Worm (Caenorhabditis elegans) whole organism, L4 larva: ENCODE results near the gene srw-85.

Source experiments
- F44E2.7 ChIP-seq: fragments of 200-800 bp; sonication (Bioruptor generic); IDR thresholded peaks from 2 replicates; pipeline ENCODE4 v2.1.2; 2022; ENCODE audit warnings: missing genetic modification characterization, missing compliant biosample characterization
- F49E8.2 ChIP-seq: sonication (generic microtip); optimal IDR thresholded peaks from 2 replicates; lab custom pipeline; 2016; ENCODE audit warnings: missing compliant biosample characterization, mild to moderate bottlenecking, missing genetic modification characterization, borderline replicate concordance
- T20F7.1 ChIP-seq: fragments of 200-800 bp; sonication (Bioruptor generic); optimal IDR thresholded peaks from 2 replicates; lab custom pipeline; 2018; ENCODE audit warnings: mild to moderate bottlenecking, missing genetic modification characterization, missing compliant biosample characterization
- T26A8.4 ChIP-seq: fragments of 200-800 bp; sonication (Bioruptor generic); IDR thresholded peaks from 2 replicates; pipeline ENCODE4 v1.3.6; 2022; ENCODE audit warnings: missing genetic modification characterization, missing compliant biosample characterization
- Y105C5A.15 ChIP-seq: fragments of 200-800 bp; sonication (Bioruptor generic); IDR thresholded peaks from 2 replicates; pipeline ENCODE4 v1.3.6; 2022; ENCODE audit warnings: missing genetic modification characterization, missing compliant biosample characterization
- Y48G9A.11 ChIP-seq: fragments of 200-800 bp; sonication (Bioruptor generic); IDR thresholded peaks from 2 replicates; pipeline ENCODE4 v1.3.6; 2022; ENCODE audit warnings: missing genetic modification reagents, missing genetic modification characterization, missing compliant biosample characterization
- aha-1 ChIP-seq: fragments of 150-350 bp; peaks from one replicate; lab custom pipeline; 2014; ENCODE audit warnings: missing biosample characterization, missing genetic modification characterization
- ama-1 ChIP-seq: fragments of 150-350 bp; optimal IDR thresholded peaks from 2 replicates; lab custom pipeline; 2014; ENCODE audit warnings: inconsistent platforms, mixed read lengths
- ceh-44 ChIP-seq: fragments of 200-800 bp; sonication (Bioruptor generic); IDR thresholded peaks from 2 replicates; pipeline ENCODE4 v1.3.6; 2022; ENCODE audit warnings: missing genetic modification reagents, missing genetic modification characterization, missing compliant biosample characterization
- ceh-62 ChIP-seq: sonication (generic microtip); optimal IDR thresholded peaks from 2 replicates; lab custom pipeline; 2017; ENCODE audit warnings: missing biosample characterization, missing genetic modification characterization
- daf-16 ChIP-seq, 3 experiments: sonication (generic microtip); optimal IDR thresholded peaks; 2 replicates each; lab custom pipeline; 2016 to 2017; ENCODE audit warnings: missing genetic modification characterization in 3 of 3, missing genetic modification reagents in 3 of 3, mild to moderate bottlenecking in 2 of 3, missing compliant biosample characterization in 2 of 3, missing biosample characterization in 1 of 3, moderate library complexity in 1 of 3
- daf-19 ChIP-seq: fragments of 200-800 bp; sonication (Bioruptor generic); conservative IDR thresholded peaks from 2 replicates; pipeline ENCODE4 v1.3.6; 2022; ENCODE audit warnings: missing genetic modification characterization, missing compliant biosample characterization
- dmd-6 ChIP-seq: fragments of 200-800 bp; sonication (Bioruptor generic); IDR thresholded peaks from 2 replicates; pipeline ENCODE4 v1.3.6; 2022; ENCODE audit warnings: missing genetic modification reagents, missing genetic modification characterization, missing compliant biosample characterization
- dpl-1 ChIP-seq: fragments of 150-350 bp; optimal IDR thresholded peaks from 2 replicates; lab custom pipeline; 2014; ENCODE audit warnings: missing biosample characterization, missing genetic modification reagents, missing genetic modification characterization
- dve-1 ChIP-seq: sonication (generic microtip); optimal IDR thresholded peaks from 2 replicates; lab custom pipeline; 2017; ENCODE audit warnings: antibody characterized with exemption, mild to moderate bottlenecking, missing genetic modification characterization, missing compliant biosample characterization; ENCODE audit not compliant: insufficient read depth
- egl-27 ChIP-seq: sonication (generic microtip); optimal IDR thresholded peaks from 3 replicates; lab custom pipeline; 2017; ENCODE audit warnings: missing biosample characterization, missing genetic modification reagents, missing genetic modification characterization
- fos-1 ChIP-seq: fragments of 150-350 bp; optimal IDR thresholded peaks from 2 replicates; lab custom pipeline; 2014; ENCODE audit warnings: missing biosample characterization, missing genetic modification characterization
- gei-8 ChIP-seq: fragments of 200-800 bp; sonication (Bioruptor generic); optimal IDR thresholded peaks from 2 replicates; lab custom pipeline; 2018; ENCODE audit warnings: mild to moderate bottlenecking, missing genetic modification characterization, missing compliant biosample characterization
- hlh-11 ChIP-seq: fragments of 200-800 bp; sonication (Bioruptor generic); optimal IDR thresholded peaks from 2 replicates; lab custom pipeline; 2018; ENCODE audit warnings: mild to moderate bottlenecking, missing genetic modification characterization, missing compliant biosample characterization
- jun-1 ChIP-seq: fragments of 150-350 bp; optimal IDR thresholded peaks from 2 replicates; lab custom pipeline; 2014; ENCODE audit warnings: missing biosample characterization, missing genetic modification reagents, missing genetic modification characterization
- lin-38 ChIP-seq: fragments of 200-800 bp; sonication (Bioruptor generic); IDR thresholded peaks from 2 replicates; pipeline ENCODE4 v1.3.6; 2022; ENCODE audit warnings: missing genetic modification reagents, missing genetic modification characterization, missing compliant biosample characterization
- lir-3 ChIP-seq: sonication (generic microtip); optimal IDR thresholded peaks from 2 replicates; lab custom pipeline; 2016; ENCODE audit warnings: mild to moderate bottlenecking, missing genetic modification characterization, missing compliant biosample characterization
- madf-5 ChIP-seq, 2 experiments: fragments of 200-800 bp; sonication (Bioruptor generic); IDR thresholded peaks; 2 replicates each; pipeline ENCODE4 v1.3.6; 2022; ENCODE audit warnings: missing compliant biosample characterization in 2 of 2, missing genetic modification characterization in 2 of 2
- madf-9 ChIP-seq: fragments of 200-800 bp; sonication (Bioruptor generic); conservative IDR thresholded peaks from 2 replicates; pipeline ENCODE4 v1.3.6; 2022; ENCODE audit warnings: missing genetic modification reagents, missing genetic modification characterization, missing compliant biosample characterization
- mdt-29 ChIP-seq: fragments of 200-800 bp; sonication (Bioruptor generic); IDR thresholded peaks from 2 replicates; pipeline ENCODE4 v1.3.6; 2022; ENCODE audit warnings: missing genetic modification reagents, missing genetic modification characterization, missing compliant biosample characterization
- nhr-102 ChIP-seq: sonication (generic microtip); optimal IDR thresholded peaks from 2 replicates; lab custom pipeline; 2016; ENCODE audit warnings: mild to moderate bottlenecking, missing genetic modification characterization, moderate library complexity, missing compliant biosample characterization
- nhr-111 ChIP-seq: fragments of 200-800 bp; sonication (Bioruptor generic); optimal IDR thresholded peaks from 2 replicates; lab custom pipeline; 2018; ENCODE audit warnings: mild to moderate bottlenecking, missing genetic modification characterization, missing compliant biosample characterization
- nhr-28 ChIP-seq: fragments of 150-350 bp; optimal IDR thresholded peaks from 2 replicates; lab custom pipeline; 2014; ENCODE audit warnings: missing biosample characterization, missing genetic modification characterization
- nhr-41 ChIP-seq: fragments of 200-800 bp; sonication (Bioruptor generic); IDR thresholded peaks from 2 replicates; pipeline ENCODE4 v1.3.6; 2022; ENCODE audit warnings: missing genetic modification reagents, missing genetic modification characterization, missing compliant biosample characterization
- nhr-6 ChIP-seq: fragments of 150-350 bp; optimal IDR thresholded peaks from 2 replicates; lab custom pipeline; 2014; ENCODE audit warnings: missing biosample characterization, missing genetic modification characterization
- pqm-1 ChIP-seq: sonication (generic microtip); optimal IDR thresholded peaks from 2 replicates; lab custom pipeline; 2017; ENCODE audit warnings: missing biosample characterization, missing genetic modification characterization
- rbr-2 ChIP-seq: sonication (generic microtip); optimal IDR thresholded peaks from 2 replicates; lab custom pipeline; 2016; ENCODE audit warnings: missing genotype, missing genetic modification characterization, missing compliant biosample characterization
- saeg-2 ChIP-seq: fragments of 200-800 bp; sonication (Bioruptor generic); IDR thresholded peaks from 2 replicates; pipeline ENCODE4 v1.3.6; 2022; ENCODE audit warnings: missing genetic modification reagents, missing genetic modification characterization, missing compliant biosample characterization
- set-16 ChIP-seq: fragments of 200-800 bp; sonication (Bioruptor generic); IDR thresholded peaks from 2 replicates; pipeline ENCODE4 v1.3.6; 2022; ENCODE audit warnings: missing genetic modification reagents, missing genetic modification characterization, missing compliant biosample characterization
- skn-1 ChIP-seq: fragments of 150-350 bp; optimal IDR thresholded peaks from 2 replicates; lab custom pipeline; 2014; ENCODE audit warnings: missing biosample characterization, missing genetic modification characterization
- snpc-1.2 ChIP-seq: fragments of 200-800 bp; sonication (Bioruptor generic); IDR thresholded peaks from 2 replicates; pipeline ENCODE4 v1.3.6; 2022; ENCODE audit warnings: missing genetic modification reagents, missing genetic modification characterization, missing compliant biosample characterization
- tra-1 ChIP-seq: fragments of 200-800 bp; sonication (Bioruptor generic); IDR thresholded peaks from 2 replicates; pipeline ENCODE4 v1.3.6; 2022; ENCODE audit warnings: missing genetic modification reagents, missing genetic modification characterization, missing compliant biosample characterization
- unc-39 ChIP-seq: sonication (generic microtip); optimal IDR thresholded peaks from 2 replicates; lab custom pipeline; 2017; ENCODE audit warnings: missing biosample characterization, missing genetic modification characterization
- unc-62 ChIP-seq, 3 experiments: fragments of 150-350 bp in 1 of 3; sonication (generic microtip); optimal IDR thresholded peaks in 2 of 3; peaks in 1 of 3; 1 replicate in 1 of 3; 2 replicates in 2 of 3; lab custom pipeline; 2014 to 2017; ENCODE audit warnings: missing biosample characterization in 3 of 3, missing genetic modification characterization in 3 of 3, missing genetic modification reagents in 3 of 3, missing genotype in 1 of 3
- vab-7 ChIP-seq: fragments of 200-800 bp; sonication (Bioruptor generic); IDR thresholded peaks from 2 replicates; pipeline ENCODE4 v1.3.6; 2022; ENCODE audit warnings: missing genetic modification reagents, missing genetic modification characterization, missing compliant biosample characterization
- zfp-2 ChIP-seq: sonication (generic microtip); optimal IDR thresholded peaks from 2 replicates; lab custom pipeline; 2016; ENCODE audit warnings: mild to moderate bottlenecking, missing genetic modification characterization, missing compliant biosample characterization

Gene srw-85

ce11 chrV:19405276-19405815 is 25.6 kb downstream of the srw-85 start, which contains the start of the genes C25F9.6 and C25F9.10:
TSS of gene C25F9.6 (minus strand) at chrV:19405326.
TSS of gene C25F9.10 (plus strand) at chrV:19405729.
- TF ChIP-seq unc-39 (tag; lab: Kevin White, UChicago) = no peak
- no peak for TF ChIP-seq set-16 (GFP tag; lab: Robert Waterston, UW)
- TF ChIP-seq vab-7 (GFP tag; lab: Robert Waterston, UW) = no peak
- peak; percentile 63 for TF ChIP-seq nhr-28
- no peak for TF ChIP-seq nhr-111 (GFP tag; lab: Kevin White, UChicago)
- TF ChIP-seq unc-62 (GFP tag; optimal IDR thresholded peaks at IDR 0.05 in 1 of 2; lab: Kevin White, UChicago) = peak in 1 of 2 experiments; percentile 2
- TF ChIP-seq unc-62 (tag; optimal IDR thresholded peaks at IDR 0.05; lab: Kevin White, UChicago) = no peak
- no peak for TF ChIP-seq T26A8.4 (GFP tag; lab: Robert Waterston, UW)
- TF ChIP-seq pqm-1 (tag; lab: Kevin White, UChicago) = peak; percentile 62
- TF ChIP-seq zfp-2 (tag; lab: Kevin White, UChicago) = no peak
- no peak for TF ChIP-seq nhr-6 (tag; lab: Kevin White, UChicago)
- no peak for TF ChIP-seq rbr-2
- TF ChIP-seq nhr-102 (tag; lab: Kevin White, UChicago) = no peak
- no peak for TF ChIP-seq dpl-1 (GFP tag; lab: Kevin White, UChicago)
- no peak for TF ChIP-seq skn-1 (tag; lab: Kevin White, UChicago)
- TF ChIP-seq jun-1 (tag; lab: Kevin White, UChicago) = no peak
- no peak for TF ChIP-seq lin-38 (GFP tag; lab: Robert Waterston, UW)
- TF ChIP-seq Y105C5A.15 (GFP tag; lab: Robert Waterston, UW) = no peak
- TF ChIP-seq fos-1 (tag; lab: Kevin White, UChicago) = no peak
- TF ChIP-seq lir-3 (tag; lab: Kevin White, UChicago) = no peak
- TF ChIP-seq F44E2.7 (GFP tag; lab: Robert Waterston, UW) = no peak
- no peak for TF ChIP-seq F49E8.2 (tag; lab: Kevin White, UChicago)
- no peak for TF ChIP-seq daf-16 (GFP tag; optimal IDR thresholded peaks at IDR 0.05; lab: Kevin White, UChicago)
- peak; percentile 65 for TF ChIP-seq daf-16 (tag; optimal IDR thresholded peaks at IDR 0.05; lab: Kevin White, UChicago)
- no peak for TF ChIP-seq saeg-2 (GFP tag; lab: Robert Waterston, UW)
- no peak for TF ChIP-seq madf-9 (GFP tag; lab: Robert Waterston, UW)
- TF ChIP-seq ceh-44 = no peak
- peak; percentile 18 for TF ChIP-seq dve-1 (tag; lab: Kevin White, UChicago)
- TF ChIP-seq ceh-62 = no peak
- TF ChIP-seq aha-1 (tag; lab: Kevin White, UChicago) = peak; percentile 39
- no peak for TF ChIP-seq gei-8 (GFP tag; lab: Kevin White, UChicago)
- no peak for TF ChIP-seq snpc-1.2 (GFP tag; lab: Robert Waterston, UW)
- no peak for TF ChIP-seq T20F7.1 (GFP tag; lab: Kevin White, UChicago)
- TF ChIP-seq daf-19 = no peak
- TF ChIP-seq Y48G9A.11 (GFP tag; lab: Robert Waterston, UW) = no peak
- no peak for TF ChIP-seq mdt-29
- TF ChIP-seq dmd-6 (GFP tag; lab: Robert Waterston, UW) = peak; percentile 55
- TF ChIP-seq madf-5 (GFP tag; IDR thresholded peaks at IDR 0.05; lab: Robert Waterston, UW) = no peak
- no peak for TF ChIP-seq tra-1 (GFP tag; lab: Robert Waterston, UW)
- TF ChIP-seq nhr-41 (GFP tag; lab: Robert Waterston, UW) = no peak
- TF ChIP-seq hlh-11 = peak; percentile 28
- TF ChIP-seq egl-27 (tag; lab: Kevin White, UChicago) = no peak
- TF ChIP-seq, all 104 proteins: peak for 8

- no peak for TF ChIP-seq ama-1
- TF ChIP-seq aha-1 (tag; lab: Kevin White, UChicago) = peak; percentile 60
Observed at ce11 chrV:19403619-19404018, 27.3 kb downstream of the srw-85 start.
